Worm (Caenorhabditis elegans): Measurements from ENCODE around the gene madd-3.
A peak's percentile ranks its signal among the peaks of the same experiment; 100 is the strongest.

The madd-3 gene

DNA sequence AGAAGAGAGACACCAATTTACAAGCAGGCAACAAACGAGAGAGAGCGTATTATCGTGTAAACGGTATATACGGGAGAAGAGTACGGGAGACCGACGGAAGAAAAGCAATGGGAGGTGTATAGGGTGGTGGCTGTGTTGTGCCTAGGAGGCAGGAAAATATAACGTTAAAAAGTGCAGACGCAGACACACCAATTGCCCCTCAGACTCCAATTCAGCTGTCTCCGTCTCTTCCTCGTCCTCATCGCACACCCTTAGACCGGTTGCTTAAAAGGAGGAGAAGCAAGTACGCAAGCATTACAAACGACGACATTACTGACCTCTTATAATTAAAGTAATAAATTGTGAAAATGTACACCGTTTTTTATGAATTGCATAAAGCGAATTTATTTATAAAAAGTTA, 16.0 kb upstream of the madd-3 start:
- TF ChIP-seq nhr-11 (tag; optimal IDR thresholded peaks at IDR 0.05) (no peak), unc-39 (tag; optimal IDR thresholded peaks at IDR 0.05) (no peak), zag-1 (tag; optimal IDR thresholded peaks at IDR 0.05) (no peak), jun-1 (tag; optimal IDR thresholded peaks at IDR 0.05) (peak; percentile 80), R02D3.7 (tag; optimal IDR thresholded peaks at IDR 0.05) (peak; percentile 37), lin-39 (tag; optimal IDR thresholded peaks at IDR 0.05) (peak; percentile 81), nhr-12 (tag; optimal IDR thresholded peaks at IDR 0.05) (no peak), sea-2 (GFP tag; optimal IDR thresholded peaks at IDR 0.05) (peak; percentile 51), unc-62 (GFP tag; optimal IDR thresholded peaks at IDR 0.05) (no peak), pqm-1 (tag; optimal IDR thresholded peaks at IDR 0.05) (peak; percentile 40), pha-4 (tag; optimal IDR thresholded peaks at IDR 0.05) (peak; percentile 86), egl-27 (tag; optimal IDR thresholded peaks at IDR 0.05) (peak; percentile 64), eor-1 (tag; optimal IDR thresholded peaks at IDR 0.05) (no peak), mdl-1 (tag; optimal IDR thresholded peaks at IDR 0.05) (no peak), egl-5 (tag; optimal IDR thresholded peaks at IDR 0.05) (peak; percentile 28), ceh-16 (tag; optimal IDR thresholded peaks at IDR 0.05) (no peak), nhr-237 (tag; optimal IDR thresholded peaks at IDR 0.05) (no peak), nhr-67 (tag; optimal IDR thresholded peaks at IDR 0.05) (no peak), mml-1 (tag; optimal IDR thresholded peaks at IDR 0.05) (no peak), snpc-4 (tag; optimal IDR thresholded peaks at IDR 0.05) (peak; percentile 69), skn-1 (tag; optimal IDR thresholded peaks at IDR 0.05) (peak; percentile 32), fkh-10 (GFP tag; optimal IDR thresholded peaks at IDR 0.05) (no peak), fkh-2 (tag; optimal IDR thresholded peaks at IDR 0.05) (no peak), aly-2 (tag; optimal IDR thresholded peaks at IDR 0.05) (no peak), elt-1 (tag; optimal IDR thresholded peaks at IDR 0.05) (no peak), ztf-11 (tag; optimal IDR thresholded peaks at IDR 0.05) (no peak), ama-1 (optimal IDR thresholded peaks at IDR 0.05) (no peak), ceh-28 (tag; optimal IDR thresholded peaks at IDR 0.05) (peak; percentile 70), nhr-77 (tag; optimal IDR thresholded peaks at IDR 0.05) (no peak), daf-12 (tag; optimal IDR thresholded peaks at IDR 0.05) (no peak), ZK546.5 (tag; optimal IDR thresholded peaks at IDR 0.05) (no peak), nhr-76 (tag; optimal IDR thresholded peaks at IDR 0.05) (no peak), nfya-1 (tag; optimal IDR thresholded peaks at IDR 0.05; ENCODE audit: insufficient read depth) (peak; percentile 83), lsy-12 (tag; optimal IDR thresholded peaks at IDR 0.05) (peak; percentile 44), ceh-82 (tag; optimal IDR thresholded peaks at IDR 0.05) (no peak), nhr-28 (tag; optimal IDR thresholded peaks at IDR 0.05) (no peak), elt-3 (tag; optimal IDR thresholded peaks at IDR 0.05) (no peak), lin-15B (tag; optimal IDR thresholded peaks at IDR 0.05) (peak; percentile 70), nhr-43 (tag; optimal IDR thresholded peaks at IDR 0.05; ENCODE audit: poor library complexity, severe bottlenecking) (peak; percentile 56), elt-2 (tag; optimal IDR thresholded peaks at IDR 0.05) (peak; percentile 65), ztf-4 (tag; optimal IDR thresholded peaks at IDR 0.05) (no peak), ceh-9 (tag; optimal IDR thresholded peaks at IDR 0.05) (no peak), nhr-25 (tag; optimal IDR thresholded peaks at IDR 0.05) (peak; percentile 77), fos-1 (tag; optimal IDR thresholded peaks at IDR 0.05) (no peak), hmg-11 (tag; optimal IDR thresholded peaks at IDR 0.05) (peak; percentile 94), nhr-23 (tag; optimal IDR thresholded peaks at IDR 0.05) (peak; percentile 88), tbx-2 (tag; optimal IDR thresholded peaks at IDR 0.05) (peak; percentile 68)

DNA sequence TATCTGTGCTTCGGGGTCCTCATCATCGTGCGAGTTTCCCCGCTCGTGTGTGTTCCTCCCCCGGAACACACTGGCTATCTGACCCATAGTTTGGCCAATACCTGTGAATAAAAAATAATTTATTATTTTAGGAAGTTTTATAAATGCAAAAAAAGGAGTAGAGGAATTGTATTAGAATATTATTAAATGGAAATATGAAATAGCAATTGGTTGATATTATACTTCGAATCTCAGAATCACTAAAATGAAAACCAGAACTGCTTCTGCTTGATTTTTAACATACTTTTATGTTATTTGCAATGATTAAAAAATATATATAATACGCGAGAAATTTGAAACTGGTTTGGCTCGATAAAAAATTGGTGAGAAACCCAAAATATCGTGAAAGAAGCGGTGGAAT, 15.1 kb upstream of the madd-3 start, which contains the start of gene mgrn-1:
mgrn-1 (minus strand) TSS at position 101 of the 400 bp plus-strand sequence.
- TF ChIP-seq snpc-4 (tag; optimal IDR thresholded peaks at IDR 0.05) (no peak), egl-27 (tag; optimal IDR thresholded peaks at IDR 0.05) (no peak), nhr-23 (tag; optimal IDR thresholded peaks at IDR 0.05) (no peak), ZK546.5 (tag; optimal IDR thresholded peaks at IDR 0.05) (no peak), ama-1 (optimal IDR thresholded peaks at IDR 0.05) (no peak), lsy-12 (tag; optimal IDR thresholded peaks at IDR 0.05) (no peak), aly-2 (tag; optimal IDR thresholded peaks at IDR 0.05) (no peak), skn-1 (tag; optimal IDR thresholded peaks at IDR 0.05) (no peak)

All from whole organism, L3 larva.